Worm (Caenorhabditis elegans) whole organism, young adult: ENCODE data around the gene Y51H7BR.7.

Experiments
- C06A6.2 ChIP-seq: fragments of 200-800 bp; sonication (Bioruptor generic); conservative IDR thresholded peaks from 2 replicates; pipeline ENCODE4 v1.3.6; 2022; ENCODE audit warnings: missing genetic modification characterization, missing compliant biosample characterization
- D2030.7 ChIP-seq: fragments of 200-800 bp; sonication (Bioruptor generic); IDR thresholded peaks from 2 replicates; pipeline ENCODE4 v1.3.6; 2022; ENCODE audit warnings: missing genetic modification reagents, missing genetic modification characterization, missing compliant biosample characterization
- F10E7.11 ChIP-seq: sonication (generic microtip); optimal IDR thresholded peaks from 2 replicates; lab custom pipeline; 2017; ENCODE audit warnings: mild to moderate bottlenecking, missing genetic modification characterization, moderate library complexity, missing compliant biosample characterization
- F33H1.4 ChIP-seq: fragments of 200-800 bp; sonication (Bioruptor generic); IDR thresholded peaks from 2 replicates; pipeline ENCODE4 v1.3.6; 2022; ENCODE audit warnings: missing genetic modification reagents, missing genetic modification characterization, missing compliant biosample characterization
- dpl-1 ChIP-seq: fragments of 150-350 bp; optimal IDR thresholded peaks from 2 replicates; lab custom pipeline; 2014; ENCODE audit warnings: missing biosample characterization, missing genetic modification reagents, missing genetic modification characterization
- hlh-12 ChIP-seq: sonication (generic microtip); optimal IDR thresholded peaks from 2 replicates; lab custom pipeline; 2016; ENCODE audit warnings: missing genetic modification characterization, missing compliant biosample characterization
- hlh-26 ChIP-seq: fragments of 200-800 bp; sonication (Bioruptor generic); conservative IDR thresholded peaks from 2 replicates; pipeline ENCODE4 v1.3.6; 2022; ENCODE audit warnings: missing genetic modification reagents, missing genetic modification characterization, missing compliant biosample characterization
- lir-1 ChIP-seq: fragments of 200-800 bp; sonication (Bioruptor generic); conservative IDR thresholded peaks from 2 replicates; pipeline ENCODE4 v1.3.6; 2022; ENCODE audit warnings: missing genetic modification reagents, missing genetic modification characterization, missing compliant biosample characterization
- ztf-3 ChIP-seq: fragments of 200-800 bp; sonication (Bioruptor generic); optimal IDR thresholded peaks from 2 replicates; lab custom pipeline; 2018; ENCODE audit warnings: mild to moderate bottlenecking, missing genetic modification characterization, missing compliant biosample characterization

DNA sequence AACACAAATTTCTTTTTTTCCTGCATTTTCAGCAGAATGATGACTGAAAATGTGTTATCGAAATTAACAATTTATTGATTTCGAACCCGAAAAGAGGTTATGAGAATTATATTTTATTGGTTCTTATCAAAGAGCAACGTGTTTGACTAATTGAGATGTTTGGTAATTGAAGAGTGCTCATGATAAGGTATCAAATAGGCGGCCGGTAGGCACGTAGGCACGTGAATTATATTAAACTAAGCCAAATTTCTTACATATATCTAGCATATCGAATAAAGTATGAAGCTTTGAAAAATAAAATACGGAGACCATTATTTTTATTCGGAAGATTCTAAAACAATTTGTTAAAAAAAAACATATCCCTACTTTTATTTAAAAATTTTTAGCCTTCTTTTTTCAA is 8.0 kb downstream of the Y51H7BR.7 start, which contains the start of gene math-45:
- TF ChIP-seq dpl-1 (GFP tag; lab: Kevin White, UChicago) (no peak), lir-1 (GFP tag; lab: Robert Waterston, UW) (no peak), C06A6.2 (GFP tag; lab: Robert Waterston, UW) (no peak), ztf-3 (no peak), F10E7.11 (no peak), hlh-12 (no peak), D2030.7 (no peak), hlh-26 (GFP tag; lab: Robert Waterston, UW) (no peak), F33H1.4 (no peak)
